Worm (Caenorhabditis elegans): ENCODE data around the gene C46C11.4.

DNA sequence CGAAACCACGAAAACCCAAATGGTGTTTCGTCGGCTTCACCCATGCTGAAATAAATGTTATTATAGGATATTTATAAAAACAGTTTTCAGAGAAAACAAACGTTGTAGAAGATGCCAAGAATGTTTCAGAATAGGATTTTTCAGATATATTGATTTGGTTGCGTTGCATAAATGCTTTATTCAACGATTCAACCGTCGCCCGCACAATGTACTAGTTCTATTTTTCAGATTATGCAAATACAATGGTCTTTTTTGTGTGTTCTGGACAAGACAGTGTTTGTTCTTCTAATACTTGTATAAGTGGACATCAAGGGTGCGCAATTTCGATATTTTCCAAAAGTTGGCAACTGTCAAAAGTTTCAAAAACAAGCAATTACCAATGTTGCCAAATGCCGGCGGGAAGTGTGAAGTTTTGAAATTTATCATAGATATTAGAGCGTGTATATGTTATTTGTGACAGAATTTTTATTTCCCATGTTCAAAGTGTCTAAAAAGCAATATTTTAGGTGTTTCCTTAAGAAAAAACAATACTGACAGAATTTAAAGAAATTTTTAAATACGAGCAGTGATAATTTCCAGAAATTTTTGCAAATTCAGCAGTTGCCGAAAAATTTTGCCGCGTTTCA lies 44.3 kb upstream of the C46C11.4 start, which contains the start of gene K02G10.5:
- TF ChIP-seq nhr-11 (tag; optimal IDR thresholded peaks at IDR 0.05) (no peak), nfya-1 (tag; optimal IDR thresholded peaks at IDR 0.05; ENCODE audit: insufficient read depth) (no peak), nhr-28 (tag; optimal IDR thresholded peaks at IDR 0.05) (no peak), egl-27 (tag; optimal IDR thresholded peaks at IDR 0.05) (no peak), nhr-237 (tag; optimal IDR thresholded peaks at IDR 0.05) (no peak), nhr-23 (tag; optimal IDR thresholded peaks at IDR 0.05) (no peak), aly-2 (tag; optimal IDR thresholded peaks at IDR 0.05) (no peak), unc-39 (tag; optimal IDR thresholded peaks at IDR 0.05) (no peak), egl-5 (tag; optimal IDR thresholded peaks at IDR 0.05) (no peak), elt-1 (tag; optimal IDR thresholded peaks at IDR 0.05) (no peak), ama-1 (optimal IDR thresholded peaks at IDR 0.05) (no peak), unc-62 (GFP tag; optimal IDR thresholded peaks at IDR 0.05) (no peak)
